Worm (Caenorhabditis elegans): ENCODE results near the gene fbxc-12.
"Not testable (repeated sequence)": the region's sequence is repeated elsewhere in the genome, so short reads cannot be mapped to it uniquely, and the experiment has no call there.

The fbxc-12 gene

ce11 chrIV:904963-905362, at the start of gene fbxc-12:
Gene fbxc-12 (plus strand): TSS chrIV:905263.
- TF ChIP-seq unc-62 (GFP tag; optimal IDR thresholded peaks at IDR 0.05), result not testable (repeated sequence)

ce11 chrIV:855483-855882, 49.6 kb upstream of the fbxc-12 start:
- TF ChIP-seq unc-62 (GFP tag; optimal IDR thresholded peaks at IDR 0.05), result no peak

- TF ChIP-seq unc-62 (GFP tag; optimal IDR thresholded peaks at IDR 0.05), result no peak
These were observed 49.0 kb upstream of the fbxc-12 start for ce11 chrIV:856038-856437.

DNA sequence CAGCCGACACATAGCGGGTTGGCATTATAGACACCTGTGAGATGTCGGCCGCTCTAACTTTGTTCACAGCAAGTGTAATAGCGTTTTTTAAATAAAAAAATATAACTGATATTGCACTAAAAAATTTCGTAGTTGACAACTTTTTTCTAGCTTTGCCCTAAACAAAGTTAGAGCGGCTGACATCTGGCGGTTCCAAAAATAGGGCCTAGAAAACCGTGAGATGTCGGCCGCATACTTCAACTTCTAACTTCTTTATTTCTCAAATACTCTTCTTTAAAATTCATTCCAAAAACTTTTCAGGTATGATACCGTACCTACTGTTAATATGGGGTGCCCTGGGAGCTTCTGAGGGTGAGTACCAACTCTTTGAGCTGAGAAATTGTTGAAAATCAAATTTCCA, 46.4 kb upstream of the fbxc-12 start, which contains the start of gene Y55F3BR.2:
TSS of gene Y55F3BR.2 (plus strand) at position 301 of the 400 bp plus-strand sequence.
- no peak for TF ChIP-seq unc-62 (GFP tag; optimal IDR thresholded peaks at IDR 0.05)

DNA sequence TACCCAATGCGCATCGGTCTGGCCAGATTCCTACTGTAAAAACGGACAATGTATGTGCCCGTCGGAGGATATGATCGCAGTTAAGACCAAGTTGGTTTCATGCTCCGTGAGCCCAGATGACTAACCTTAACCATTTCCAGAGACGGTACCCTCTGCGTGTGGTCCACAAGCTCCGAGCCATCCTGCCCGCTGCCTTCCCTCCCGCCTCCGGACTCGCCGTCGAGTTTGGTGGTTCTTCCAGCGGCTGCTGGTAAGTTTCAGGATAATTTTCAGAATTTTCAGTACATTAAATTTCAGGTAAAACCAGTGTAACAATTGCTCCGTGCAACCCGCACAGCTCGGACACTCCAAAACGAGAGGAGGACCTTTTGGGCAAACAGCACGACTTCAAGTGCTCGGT, 44.3 kb upstream of the fbxc-12 start:
- TF ChIP-seq unc-62 (GFP tag; optimal IDR thresholded peaks at IDR 0.05), result no peak

ce11 chrIV:866828-867270, 38.2 kb upstream of the fbxc-12 start:
- no peak for TF ChIP-seq unc-62 (GFP tag; optimal IDR thresholded peaks at IDR 0.05)

DNA sequence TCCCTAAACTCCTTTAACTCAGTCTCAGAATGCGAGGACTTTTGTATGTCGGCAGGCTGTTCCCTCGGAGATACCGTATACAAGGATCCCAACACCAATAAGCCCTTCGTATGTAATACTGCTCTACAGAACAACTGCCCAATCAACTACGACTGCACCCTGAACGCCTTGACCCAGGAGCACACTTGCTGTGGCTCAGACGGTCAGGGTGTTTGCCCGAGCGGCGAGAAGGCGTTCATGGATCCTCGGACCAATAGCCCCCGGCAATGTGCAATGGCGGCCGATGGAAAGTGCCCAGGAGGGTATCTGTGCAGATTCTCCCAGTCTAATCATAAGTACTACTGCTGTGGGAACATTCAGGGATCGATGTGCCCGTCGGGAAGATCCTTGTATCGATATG, 36.3 kb upstream of the fbxc-12 start:
- no peak for TF ChIP-seq unc-62 (GFP tag; optimal IDR thresholded peaks at IDR 0.05)

DNA sequence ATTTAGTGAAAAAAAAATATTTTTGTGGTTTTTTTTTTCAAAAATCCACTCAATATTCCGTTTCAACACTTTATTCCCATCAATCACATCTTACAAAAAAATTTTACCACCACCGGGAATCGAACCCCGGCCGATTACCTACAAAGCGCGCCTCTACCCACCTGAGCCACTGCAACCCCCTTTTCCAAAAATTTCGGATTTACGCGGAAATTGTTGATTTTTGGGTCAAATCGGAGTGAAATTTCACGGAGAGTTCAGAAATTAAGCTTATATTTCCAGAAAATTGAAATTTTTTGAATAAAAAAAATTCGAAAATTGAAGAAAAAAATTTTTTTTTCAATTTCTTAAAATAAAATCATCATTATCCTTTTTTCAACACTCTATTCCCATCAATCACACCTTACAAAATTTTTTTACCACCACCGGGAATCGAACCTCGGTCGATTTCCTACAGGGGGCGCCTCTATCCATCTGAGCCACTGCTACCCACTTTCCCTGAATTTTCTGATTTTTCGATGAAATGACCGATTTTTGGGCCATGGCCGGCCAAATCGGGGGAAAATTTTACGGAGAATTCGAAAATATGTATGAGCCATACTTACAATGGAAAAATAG, 31.8 kb upstream of the fbxc-12 start:
- no peak for TF ChIP-seq unc-62 (GFP tag; optimal IDR thresholded peaks at IDR 0.05)

- no peak for TF ChIP-seq unc-62 (GFP tag; optimal IDR thresholded peaks at IDR 0.05)
These were observed 30.4 kb upstream of the fbxc-12 start, which contains the start of gene Y55F3BR.1 for ce11 chrIV:874677-875076. Gene Y55F3BR.1 (plus strand): TSS chrIV:874791.

DNA sequence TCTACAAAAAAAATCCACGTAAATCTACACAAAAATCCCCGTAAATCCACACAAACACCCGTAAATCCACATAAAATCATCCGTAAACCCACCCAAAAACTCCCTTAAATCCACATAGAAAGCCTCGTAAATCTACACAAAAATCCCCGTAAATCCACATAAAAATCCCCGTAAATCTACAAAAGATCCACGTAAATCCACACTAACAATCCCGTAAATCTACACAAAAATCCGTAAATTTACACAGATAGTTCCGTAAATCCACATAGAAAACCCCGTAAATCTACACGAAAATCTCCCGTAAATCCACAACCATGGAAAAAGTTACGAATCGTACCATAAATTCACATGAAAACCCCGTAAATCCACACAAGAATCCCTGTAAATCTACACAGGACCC, 26.4 kb upstream of the fbxc-12 start:
- no peak for TF ChIP-seq unc-62 (GFP tag; optimal IDR thresholded peaks at IDR 0.05)

DNA sequence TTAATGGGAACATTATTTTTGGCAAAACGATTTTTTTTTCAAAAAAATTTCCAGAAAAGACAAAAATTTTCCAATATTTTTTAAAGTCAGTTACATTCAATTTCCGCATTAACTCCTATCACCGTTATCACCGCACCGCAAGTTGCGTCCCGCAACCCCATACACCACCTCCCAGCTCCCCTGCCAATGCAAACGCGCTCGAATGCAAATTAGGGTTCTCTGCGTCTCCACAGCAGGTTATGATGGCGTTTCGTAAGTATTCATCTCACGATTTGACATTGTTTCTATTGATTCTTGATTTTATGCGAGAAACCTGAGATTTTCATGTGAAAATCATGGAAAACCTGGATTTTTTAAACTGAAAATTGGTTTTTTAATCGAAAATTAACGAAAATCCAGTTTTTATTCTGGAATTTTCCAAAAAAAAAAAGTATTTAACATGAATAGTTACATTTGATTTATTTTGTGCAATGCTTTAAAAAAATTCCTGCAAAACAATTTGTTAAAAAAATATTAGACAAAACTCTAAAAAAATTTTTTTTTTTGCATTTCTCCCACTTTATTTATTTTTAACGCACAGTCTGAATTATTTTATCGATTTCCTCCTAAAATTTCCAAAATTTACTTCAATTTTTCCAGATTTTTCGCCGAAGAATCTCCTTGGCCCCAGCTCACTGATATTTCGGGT, 20.2 kb upstream of the fbxc-12 start, which contains the start of gene mak-2:
TSS of gene mak-2 (plus strand) at position 638 of the 688 bp plus-strand sequence.
- TF ChIP-seq unc-62 (GFP tag; optimal IDR thresholded peaks at IDR 0.05), result no peak

DNA sequence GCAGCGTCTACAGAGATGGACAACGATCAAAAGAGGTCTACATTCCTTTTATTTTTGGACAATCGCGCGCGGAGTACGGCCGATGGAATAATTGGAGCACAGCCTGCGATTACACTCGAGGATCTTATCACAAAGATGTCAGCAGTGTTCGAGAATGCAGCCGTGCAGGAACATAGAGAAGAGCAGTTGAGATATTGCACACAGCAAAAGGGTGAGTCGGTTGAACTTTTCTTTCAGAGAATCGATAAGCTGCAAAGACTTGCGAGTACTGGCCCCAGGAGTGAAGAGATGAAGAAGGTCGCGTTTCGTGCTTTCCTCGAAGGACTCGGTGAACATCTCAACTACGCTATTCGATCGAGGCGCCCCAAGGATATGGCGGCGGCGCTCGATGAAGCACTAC, 9.8 kb downstream of the fbxc-12 start:
- TF ChIP-seq unc-62 (GFP tag; optimal IDR thresholded peaks at IDR 0.05), result no peak

ce11 chrIV:917640-918039, 12.6 kb downstream of the fbxc-12 start:
- no peak for TF ChIP-seq unc-62 (GFP tag; optimal IDR thresholded peaks at IDR 0.05)

DNA sequence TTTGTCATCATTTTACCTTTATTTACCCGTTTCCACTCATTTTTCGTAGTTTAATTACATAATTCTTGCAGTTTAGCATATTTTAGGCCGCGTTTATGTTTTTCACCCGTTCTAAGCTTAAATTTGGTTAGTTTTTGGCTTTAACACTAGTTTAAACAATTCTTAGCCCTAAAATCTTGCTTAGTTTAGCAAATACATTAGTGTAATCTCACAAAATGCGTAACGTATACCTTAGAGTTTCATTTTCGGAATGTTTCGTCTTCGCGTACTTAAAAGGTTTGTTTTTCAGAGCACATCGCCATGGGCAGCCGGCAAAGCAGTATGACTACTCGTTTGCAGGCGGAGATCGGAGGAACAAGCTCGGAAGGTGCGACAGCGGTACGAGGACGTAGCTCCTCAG, 14.6 kb downstream of the fbxc-12 start, which contains the start of gene F58H7.5:
TSS of gene F58H7.5 (plus strand) at position 301 of the 400 bp plus-strand sequence.
- no peak for TF ChIP-seq unc-62 (GFP tag; optimal IDR thresholded peaks at IDR 0.05)

DNA sequence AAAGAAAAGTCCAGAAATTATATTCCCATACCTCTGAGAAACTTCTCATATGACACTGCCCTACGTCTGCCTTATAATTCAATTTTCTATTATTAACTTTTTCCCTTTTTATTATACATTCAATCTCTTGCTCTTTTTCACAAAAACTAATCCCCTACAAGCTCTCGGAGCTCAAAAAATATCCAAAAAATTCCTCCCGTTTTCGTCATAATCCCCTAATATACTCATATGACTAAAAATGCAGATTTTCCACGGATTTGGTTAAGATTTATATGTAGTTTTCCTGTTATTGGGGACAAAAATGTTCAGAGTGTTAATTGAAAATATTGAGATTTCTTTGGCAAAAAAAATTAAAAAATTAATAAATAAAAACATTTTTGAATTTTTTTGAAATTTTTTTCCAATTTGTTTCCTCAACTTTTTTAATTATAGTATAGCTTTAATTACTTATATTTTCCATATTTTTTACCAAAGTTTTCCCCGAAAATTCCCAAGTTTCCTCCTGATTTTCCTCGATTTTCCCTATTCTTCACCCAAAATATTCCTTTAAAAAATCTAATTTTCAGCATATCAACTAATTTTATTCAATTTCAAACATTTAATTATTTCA, 19.4 kb downstream of the fbxc-12 start, which contains the start of gene lgc-30:
TSS of gene lgc-30 (plus strand) at position 560 of the 610 bp plus-strand sequence.
- no peak for TF ChIP-seq unc-62 (GFP tag; optimal IDR thresholded peaks at IDR 0.05)

- TF ChIP-seq unc-62 (GFP tag; optimal IDR thresholded peaks at IDR 0.05), result no peak
These were observed 22.4 kb downstream of the fbxc-12 start for ce11 chrIV:927510-927909.

DNA sequence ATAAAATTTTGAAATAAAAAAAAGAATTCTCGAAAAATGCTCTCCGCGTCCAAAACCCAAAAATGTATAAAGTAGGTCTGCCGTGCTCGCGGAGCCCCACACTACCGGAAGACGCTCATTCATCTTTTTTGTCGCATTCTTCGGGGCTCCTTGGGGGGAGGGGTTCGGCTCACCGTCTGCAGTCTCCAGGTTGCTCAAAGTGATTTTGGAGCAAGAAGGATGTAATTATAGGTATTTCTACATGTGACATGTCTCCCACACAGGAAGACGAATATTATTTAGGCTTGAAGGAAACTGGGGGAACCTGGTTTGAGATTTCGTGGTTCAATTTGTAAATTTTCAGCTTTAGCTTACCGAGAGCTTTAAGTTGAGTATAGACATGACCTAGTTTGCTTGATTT, 30.7 kb downstream of the fbxc-12 start, which contains the start of gene F58H7.1:
TSS of gene F58H7.1 (minus strand) at position 101 of the 400 bp plus-strand sequence.
- TF ChIP-seq unc-62 (GFP tag; optimal IDR thresholded peaks at IDR 0.05), result no peak

All from whole organism, dauer.